Fruit fly (Drosophila melanogaster) whole organism, prepupa: Measurements from ENCODE around the gene Tango6.

Experiments
- CG10631 ChIP-seq: fragments of 200-800 bp; sonication (Bioruptor generic); optimal IDR thresholded peaks from 2 replicates; lab custom pipeline; 2016; ENCODE audit warnings: missing biosample characterization, missing genetic modification characterization
- CG10669 ChIP-seq: fragments of 200-800 bp; sonication (Bioruptor generic); optimal IDR thresholded peaks from 3 replicates; lab custom pipeline; 2018; ENCODE audit warnings: missing biosample characterization, mild to moderate bottlenecking, missing genetic modification characterization, moderate library complexity
- CG11902 ChIP-seq: fragments of 200-800 bp; sonication (Bioruptor generic); optimal IDR thresholded peaks from 3 replicates; lab custom pipeline; 2016; ENCODE audit warnings: missing biosample characterization, missing genetic modification characterization
- CG15336 ChIP-seq: fragments of 200-800 bp; sonication (Bioruptor generic); IDR thresholded peaks from 2 replicates; pipeline ENCODE4 v1.3.6; 2022; ENCODE audit warnings: missing biosample characterization, missing genetic modification characterization
- CG1621 ChIP-seq: fragments of 200-800 bp; sonication (Bioruptor generic); optimal IDR thresholded peaks from 3 replicates; lab custom pipeline; 2018; ENCODE audit warnings: missing biosample characterization, mild to moderate bottlenecking, missing genetic modification characterization
- CG3032 ChIP-seq: fragments of 200-800 bp; optimal IDR thresholded peaks from 2 replicates; lab custom pipeline; 2019; ENCODE audit warnings: missing biosample characterization, mild to moderate bottlenecking, missing genetic modification characterization, moderate library complexity
- CG31627 ChIP-seq: fragments of 200-800 bp; sonication (Bioruptor generic); optimal IDR thresholded peaks from 3 replicates; lab custom pipeline; 2016; ENCODE audit warnings: missing biosample characterization, missing genetic modification characterization
- CG32006 ChIP-seq: fragments of 200-800 bp; sonication (Bioruptor generic); optimal IDR thresholded peaks from 3 replicates; lab custom pipeline; 2017; ENCODE audit warnings: missing biosample characterization, mild to moderate bottlenecking, missing genetic modification characterization
- CG34406 ChIP-seq: fragments of 200-800 bp; sonication (Bioruptor generic); optimal IDR thresholded peaks from 3 replicates; lab custom pipeline; 2016; ENCODE audit warnings: missing biosample characterization, missing genetic modification characterization
- CG4318 ChIP-seq: fragments of 200-800 bp; sonication (Bioruptor generic); optimal IDR thresholded peaks from 3 replicates; lab custom pipeline; 2017; ENCODE audit warnings: missing biosample characterization, mild to moderate bottlenecking, missing genetic modification characterization
- CG6163 ChIP-seq: fragments of 200-800 bp; sonication (Bioruptor generic); IDR thresholded peaks from 3 replicates; pipeline ENCODE4 v1.3.6; 2022; ENCODE audit warnings: missing biosample characterization, missing genetic modification characterization
- CG6276 ChIP-seq: fragments of 200-800 bp; sonication (Bioruptor generic); optimal IDR thresholded peaks from 2 replicates; lab custom pipeline; 2017; ENCODE audit warnings: missing biosample characterization, mild to moderate bottlenecking, missing genetic modification characterization
- CG6808 ChIP-seq: fragments of 200-800 bp; sonication (Bioruptor generic); optimal IDR thresholded peaks from 3 replicates; lab custom pipeline; 2017; ENCODE audit warnings: missing biosample characterization, missing genetic modification characterization, mild to moderate bottlenecking, moderate library complexity, missing genetic modification reagents
- CG6854 ChIP-seq: fragments of 200-800 bp; sonication (Bioruptor generic); optimal IDR thresholded peaks from 2 replicates; lab custom pipeline; 2017; ENCODE audit warnings: missing biosample characterization, mild to moderate bottlenecking, missing genetic modification characterization
- CG8119 ChIP-seq: fragments of 200-800 bp; sonication (Bioruptor generic); IDR thresholded peaks from 3 replicates; pipeline ENCODE4 v1.3.6; 2022; ENCODE audit warnings: missing biosample characterization, missing genetic modification characterization
- CG9139 ChIP-seq: fragments of 200-800 bp; sonication (Bioruptor generic); optimal IDR thresholded peaks from 3 replicates; lab custom pipeline; 2017; ENCODE audit warnings: missing biosample characterization, mild to moderate bottlenecking, missing genetic modification characterization
- Eip75B ChIP-seq: fragments of 200-800 bp; sonication (Bioruptor generic); optimal IDR thresholded peaks from 3 replicates; lab custom pipeline; 2016; ENCODE audit warnings: missing biosample characterization, missing genetic modification characterization
- Eip78C ChIP-seq: fragments of 200-800 bp; sonication (Bioruptor generic); peaks from one replicate; lab custom pipeline; 2016; ENCODE audit warnings: missing biosample characterization, missing genetic modification characterization
- Eip93F ChIP-seq: fragments of 200-800 bp; sonication (Bioruptor generic); optimal IDR thresholded peaks from 2 replicates; lab custom pipeline; 2016; ENCODE audit warnings: missing biosample characterization, mild to moderate bottlenecking, missing genetic modification characterization
- Ets21C ChIP-seq: fragments of 200-800 bp; sonication (Bioruptor generic); optimal IDR thresholded peaks from 3 replicates; lab custom pipeline; 2016; ENCODE audit warnings: missing biosample characterization, missing genetic modification characterization
- Ets96B ChIP-seq: fragments of 200-800 bp; optimal IDR thresholded peaks from 2 replicates; lab custom pipeline; 2019; ENCODE audit warnings: missing biosample characterization, mild to moderate bottlenecking, missing genetic modification characterization, moderate library complexity
- Hr38 ChIP-seq: sonication (Bioruptor generic); optimal IDR thresholded peaks from 2 replicates; lab custom pipeline; 2016; ENCODE audit warnings: missing biosample characterization, missing genetic modification characterization
- Lpt ChIP-seq: fragments of 200-800 bp; sonication (Bioruptor generic); optimal IDR thresholded peaks from 3 replicates; lab custom pipeline; 2016; ENCODE audit warnings: missing biosample characterization, missing genetic modification characterization
- Met ChIP-seq: fragments of 200-800 bp; sonication (Bioruptor generic); optimal IDR thresholded peaks from 3 replicates; lab custom pipeline; 2016; ENCODE audit warnings: missing biosample characterization, missing genetic modification characterization
- Smox ChIP-seq: fragments of 200-800 bp; sonication (Bioruptor generic); optimal IDR thresholded peaks from 3 replicates; lab custom pipeline; 2016; ENCODE audit warnings: missing biosample characterization, missing genetic modification characterization
- Sox102F ChIP-seq: fragments of 200-800 bp; sonication (Bioruptor generic); optimal IDR thresholded peaks from 2 replicates; lab custom pipeline; 2016; ENCODE audit warnings: missing biosample characterization, mild to moderate bottlenecking, missing genetic modification characterization
- achi ChIP-seq: fragments of 200-800 bp; sonication (Bioruptor generic); optimal IDR thresholded peaks from 3 replicates; lab custom pipeline; 2016; ENCODE audit warnings: missing biosample characterization, missing genetic modification characterization
- dac ChIP-seq: fragments of 200-800 bp; sonication (Bioruptor generic); optimal IDR thresholded peaks from 2 replicates; lab custom pipeline; 2017; ENCODE audit warnings: missing biosample characterization, mild to moderate bottlenecking, missing genetic modification characterization
- dsx ChIP-seq: fragments of 200-800 bp; optimal IDR thresholded peaks from 3 replicates; lab custom pipeline; 2019; ENCODE audit warnings: missing biosample characterization, mild to moderate bottlenecking, missing genetic modification characterization, moderate library complexity; ENCODE audit not compliant: poor library complexity, severe bottlenecking
- eg ChIP-seq: fragments of 200-800 bp; sonication (Bioruptor generic); IDR thresholded peaks from 3 replicates; pipeline ENCODE4 v1.3.6; 2022; ENCODE audit warnings: missing biosample characterization, missing genetic modification characterization
- esn ChIP-seq: fragments of 200-800 bp; sonication (Bioruptor generic); optimal IDR thresholded peaks from 2 replicates; lab custom pipeline; 2016; ENCODE audit warnings: missing biosample characterization, mild to moderate bottlenecking, missing genetic modification characterization, moderate library complexity
- fd59A ChIP-seq: fragments of 200-800 bp; sonication (Bioruptor generic); optimal IDR thresholded peaks from 2 replicates; lab custom pipeline; 2017; ENCODE audit warnings: missing biosample characterization, mild to moderate bottlenecking, missing genetic modification characterization, missing genetic modification reagents
- fd85E ChIP-seq: fragments of 200-800 bp; sonication (Bioruptor generic); optimal IDR thresholded peaks from 3 replicates; lab custom pipeline; 2016; ENCODE audit warnings: missing biosample characterization, missing genetic modification characterization
- fkh ChIP-seq: fragments of 200-800 bp; sonication (Bioruptor generic); optimal IDR thresholded peaks from 3 replicates; lab custom pipeline; 2017; ENCODE audit warnings: missing biosample characterization, mild to moderate bottlenecking, missing genetic modification characterization, moderate library complexity
- net ChIP-seq: fragments of 200-800 bp; sonication (Bioruptor generic); optimal IDR thresholded peaks from 3 replicates; lab custom pipeline; 2016; ENCODE audit warnings: missing biosample characterization, missing genetic modification characterization
- pdm3 ChIP-seq: fragments of 200-800 bp; sonication (Bioruptor generic); optimal IDR thresholded peaks from 3 replicates; lab custom pipeline; 2016; ENCODE audit warnings: missing biosample characterization, missing genetic modification characterization
- salr ChIP-seq, 2 experiments: fragments of 200-800 bp; sonication (Bioruptor generic); optimal IDR thresholded peaks; 3 replicates each; lab custom pipeline; 2016 to 2018; ENCODE audit warnings: missing biosample characterization in 2 of 2, missing genetic modification characterization in 2 of 2, mild to moderate bottlenecking in 1 of 2
- spab ChIP-seq: fragments of 200-800 bp; sonication (Bioruptor generic); optimal IDR thresholded peaks from 2 replicates; lab custom pipeline; 2017; ENCODE audit warnings: missing biosample characterization, mild to moderate bottlenecking, missing genetic modification characterization, missing genetic modification reagents
- ss ChIP-seq, 2 experiments: fragments of 200-800 bp; sonication (Bioruptor generic); optimal IDR thresholded peaks; 2 replicates in 1 of 2; 3 replicates in 1 of 2; lab custom pipeline; 2017 to 2018; ENCODE audit warnings: mild to moderate bottlenecking in 2 of 2, missing biosample characterization in 2 of 2, missing genetic modification characterization in 2 of 2, moderate library complexity in 1 of 2
- svp ChIP-seq: fragments of 200-800 bp; sonication (Bioruptor generic); peaks from one replicate; lab custom pipeline; 2016; ENCODE audit warnings: missing biosample characterization, missing genetic modification characterization
- topi ChIP-seq: fragments of 200-800 bp; sonication (Bioruptor generic); optimal IDR thresholded peaks from 3 replicates; lab custom pipeline; 2016; ENCODE audit warnings: missing biosample characterization, missing genetic modification characterization

Gene Tango6

DNA sequence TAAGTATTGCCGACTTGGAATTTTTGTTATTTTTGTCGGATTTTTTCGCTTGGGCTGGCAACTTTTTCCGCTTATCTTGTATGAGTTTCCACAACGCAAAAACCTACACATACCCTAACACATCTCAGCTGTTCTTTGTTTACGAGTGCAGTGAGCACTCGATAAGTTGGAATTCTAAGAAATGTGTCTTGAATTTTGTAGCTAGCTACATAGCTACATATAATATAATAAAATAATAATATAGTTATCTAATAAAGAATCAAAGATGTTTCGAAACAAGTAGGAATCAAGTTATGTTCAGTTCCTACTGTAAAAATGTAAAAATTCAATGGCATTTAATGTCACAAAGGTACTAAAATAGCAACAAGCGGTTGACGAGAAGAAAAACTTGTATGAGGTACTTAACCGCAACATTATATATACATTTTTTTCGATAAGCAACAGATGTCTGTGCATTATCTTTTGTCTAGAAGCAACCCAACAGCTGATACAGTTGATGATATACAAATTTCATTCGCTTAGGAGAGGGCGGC lies 11.6 kb upstream of the Tango6 start, which contains the start of gene Bhmt (continued):
- TF ChIP-seq CG8119 (GFP tag; lab: Robert Waterston, UW), result peak; percentile 86
- TF ChIP-seq Smox (GFP tag; lab: Kevin White, UChicago), result peak; percentile 65
- TF ChIP-seq pdm3 (GFP tag; lab: Kevin White, UChicago), result no peak
- TF ChIP-seq ss (GFP tag; optimal IDR thresholded peaks at IDR 0.05; lab: Kevin White, UChicago), result peak in 1 of 2 experiments; percentile 88
- TF ChIP-seq CG1621 (tag; lab: Kevin White, UChicago), result peak; percentile 72
- peak; percentile 78 for TF ChIP-seq CG6276 (GFP tag; lab: Kevin White, UChicago)
- peak; percentile 48 for TF ChIP-seq fd59A (GFP tag; lab: Kevin White, UChicago)
- peak; percentile 88 for TF ChIP-seq achi (GFP tag; lab: Kevin White, UChicago)
- peak; percentile 54 for TF ChIP-seq CG31627 (GFP tag; lab: Kevin White, UChicago)
- TF ChIP-seq fkh (GFP tag; lab: Kevin White, UChicago), result peak; percentile 82
- peak; percentile 93 for TF ChIP-seq eg (GFP tag; lab: Robert Waterston, UW)
- peak; percentile 89 for TF ChIP-seq Eip93F (GFP tag; lab: Kevin White, UChicago)
- peak; percentile 79 for TF ChIP-seq CG6854
- no peak for TF ChIP-seq Hr38 (GFP tag; lab: Kevin White, UChicago)
- TF ChIP-seq CG10631 (GFP tag; lab: Kevin White, UChicago), result peak; percentile 86
- peak; percentile 76 for TF ChIP-seq spab (GFP tag; lab: Kevin White, UChicago)
- peak; percentile 93 for TF ChIP-seq dsx
- peak; percentile 69 for TF ChIP-seq Lpt (GFP tag; lab: Kevin White, UChicago)
- peak; percentile 80 for TF ChIP-seq CG32006 (GFP tag; lab: Kevin White, UChicago)
- peak; percentile 70 for TF ChIP-seq fd85E (GFP tag; lab: Kevin White, UChicago)
- TF ChIP-seq CG4318 (GFP tag; lab: Kevin White, UChicago), result peak; percentile 56
- peak; percentile 80 for TF ChIP-seq net
- TF ChIP-seq Sox102F (GFP tag; lab: Kevin White, UChicago), result peak; percentile 82
- peak; percentile 71 for TF ChIP-seq Eip75B (GFP tag; lab: Kevin White, UChicago)
- peak; percentile 82 for TF ChIP-seq CG9139 (GFP tag; lab: Kevin White, UChicago)
- peak; percentile 88 for TF ChIP-seq esn (GFP tag; lab: Kevin White, UChicago)
- peak; percentile 76 for TF ChIP-seq CG11902 (GFP tag; lab: Kevin White, UChicago)
- peak; percentile 93 for TF ChIP-seq CG6163 (GFP tag; lab: Robert Waterston, UW)
- peak; percentile 80 for TF ChIP-seq topi (GFP tag; lab: Kevin White, UChicago)
- peak; percentile 80 for TF ChIP-seq CG6808
- TF ChIP-seq Ets96B (tag; lab: Kevin White, UChicago), result peak; percentile 92
- peak; percentile 65 to 69 for TF ChIP-seq salr (GFP tag; optimal IDR thresholded peaks at IDR 0.05; lab: Kevin White, UChicago)
- TF ChIP-seq Ets21C (GFP tag; lab: Kevin White, UChicago), result peak; percentile 57

DNA sequence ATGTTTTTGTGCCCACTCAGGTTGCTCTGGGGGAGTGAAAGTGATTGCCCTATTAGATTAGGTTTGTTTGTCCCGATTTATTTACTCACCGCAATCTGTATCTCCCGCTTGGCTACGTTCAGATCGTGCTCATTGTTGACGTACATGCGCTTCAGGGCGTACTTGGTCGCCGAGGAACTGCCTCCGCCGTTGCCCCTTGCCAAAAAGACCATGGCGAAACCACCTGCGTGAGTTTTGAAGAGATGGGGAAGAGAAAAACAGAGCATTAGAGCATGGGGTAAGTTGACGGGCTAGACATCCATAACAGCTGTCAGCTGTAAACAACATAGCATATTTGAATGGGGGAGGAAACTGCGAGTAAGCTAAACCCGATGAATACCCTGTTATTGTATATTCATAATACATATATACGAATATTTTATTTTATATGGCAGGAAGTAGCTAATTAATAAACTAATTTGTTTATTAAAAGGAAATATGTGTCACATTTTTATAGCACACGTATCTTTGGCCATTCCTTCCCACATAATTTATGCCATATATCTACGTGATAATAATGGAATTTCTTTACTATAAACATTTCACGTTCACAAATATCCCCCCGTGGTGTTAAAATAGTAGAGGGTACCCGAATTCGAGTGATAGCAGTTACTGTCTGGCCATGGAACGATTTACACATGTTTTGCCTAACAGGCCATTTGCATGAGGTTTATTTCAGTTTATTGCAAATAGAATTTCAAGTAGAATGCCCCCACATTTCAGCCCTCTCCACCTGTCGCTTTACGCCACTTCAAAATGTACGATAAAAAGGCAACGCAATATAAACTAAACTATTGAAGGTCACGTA lies 3.2 kb upstream of the Tango6 start:
- peak; percentile 31; the same call in 1 of the 2 replicates for TF ChIP-seq CG15336
- TF ChIP-seq fkh (GFP tag; lab: Kevin White, UChicago), result peak; percentile 74
- no peak for TF ChIP-seq Met
- no peak for TF ChIP-seq dsx
- no peak for TF ChIP-seq CG34406 (GFP tag; lab: Kevin White, UChicago)
- 0 out of 3 replicates have a peak, but pooled peaks have one; percentile 6 for TF ChIP-seq eg (GFP tag; lab: Robert Waterston, UW)
- peak; percentile 65 for TF ChIP-seq svp
- no peak for TF ChIP-seq CG3032 (tag; lab: Kevin White, UChicago)
- TF ChIP-seq Eip78C (GFP tag; lab: Kevin White, UChicago), result peak; percentile 31
- no peak for TF ChIP-seq CG10669
- no peak for TF ChIP-seq CG9139 (GFP tag; lab: Kevin White, UChicago)
- peak; percentile 0 for TF ChIP-seq CG32006 (GFP tag; lab: Kevin White, UChicago)
- TF ChIP-seq dac (GFP tag; lab: Kevin White, UChicago), result no peak
